Worm (Caenorhabditis elegans): ENCODE data around the gene nhr-78.

DNA sequence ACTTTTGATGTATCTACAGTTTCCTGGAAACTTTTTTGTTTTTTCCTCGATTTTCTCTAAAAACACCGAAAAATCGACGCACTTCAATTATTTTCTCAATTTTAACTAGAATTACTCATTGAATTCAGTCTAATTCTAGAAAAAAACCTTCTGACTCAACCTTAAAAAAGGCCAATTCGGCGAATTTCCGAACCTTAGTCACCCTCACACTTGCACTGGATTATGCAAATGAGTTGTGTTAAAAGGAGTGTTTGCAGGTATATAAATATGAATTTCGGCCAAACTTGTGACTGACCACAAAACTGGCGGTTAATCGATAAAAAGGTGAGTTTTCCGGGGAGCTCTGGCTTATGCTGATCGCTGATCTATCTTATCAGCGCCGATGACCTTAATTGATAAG is 31.2 kb downstream of the nhr-78 start, which contains the start of gene ttr-20:
- TF ChIP-seq him-1 (tag; optimal IDR thresholded peaks at IDR 0.05) (no peak), dao-5 (tag; optimal IDR thresholded peaks at IDR 0.05) (no peak)

All from whole organism, L4/young adult.